Worm (Caenorhabditis elegans) whole organism, L4/young adult: ENCODE data around the gene best-16.

Experiments
- W03F9.2 ChIP-seq: fragments of 150-350 bp; optimal IDR thresholded peaks from 2 replicates; lab custom pipeline; 2014; ENCODE audit warnings: missing biosample characterization, missing genetic modification characterization
- dao-5 ChIP-seq: sonication (generic microtip); optimal IDR thresholded peaks from 2 replicates; lab custom pipeline; 2016; ENCODE audit warnings: missing genotype, missing genetic modification characterization, moderate library complexity, missing compliant biosample characterization
- him-1 ChIP-seq: sonication (generic microtip); optimal IDR thresholded peaks from 2 replicates; lab custom pipeline; 2016; ENCODE audit warnings: missing genotype, missing genetic modification reagents, missing genetic modification characterization, missing compliant biosample characterization

Gene best-16

ce11 chrIV:7195734-7196133 lies at the start of gene best-16:
TSS of gene best-16 (minus strand) at chrIV:7195834.
- TF ChIP-seq dao-5 (tag; lab: Kevin White, UChicago) (no peak), him-1 (no peak), W03F9.2 (tag; lab: Kevin White, UChicago) (no peak)

DNA sequence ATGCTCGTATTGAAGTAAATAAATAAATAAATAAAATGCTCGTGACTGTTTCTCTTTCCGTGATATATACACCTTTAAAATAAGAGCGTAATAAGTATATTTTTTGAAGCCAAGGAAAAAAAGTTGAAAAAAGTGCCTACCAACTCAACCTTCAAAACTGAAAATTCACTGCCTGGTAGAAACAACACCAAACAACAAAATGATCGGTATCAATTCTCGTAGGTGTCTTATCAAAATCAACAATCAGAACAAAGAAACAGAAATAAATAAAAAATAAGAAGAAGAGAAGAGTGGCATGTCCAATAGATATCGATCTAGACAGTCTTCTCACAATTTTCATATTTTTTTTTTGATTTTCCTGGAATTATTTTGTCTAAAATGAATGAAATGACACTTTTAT lies 48.3 kb upstream of the best-16 start, which contains the start of gene afmd-1:
Gene afmd-1 (plus strand): TSS at position 316 of the 400 bp plus-strand sequence.
- TF ChIP-seq W03F9.2 (tag; lab: Kevin White, UChicago): no peak
- TF ChIP-seq him-1: no peak
- no peak for TF ChIP-seq dao-5 (tag; lab: Kevin White, UChicago)

DNA sequence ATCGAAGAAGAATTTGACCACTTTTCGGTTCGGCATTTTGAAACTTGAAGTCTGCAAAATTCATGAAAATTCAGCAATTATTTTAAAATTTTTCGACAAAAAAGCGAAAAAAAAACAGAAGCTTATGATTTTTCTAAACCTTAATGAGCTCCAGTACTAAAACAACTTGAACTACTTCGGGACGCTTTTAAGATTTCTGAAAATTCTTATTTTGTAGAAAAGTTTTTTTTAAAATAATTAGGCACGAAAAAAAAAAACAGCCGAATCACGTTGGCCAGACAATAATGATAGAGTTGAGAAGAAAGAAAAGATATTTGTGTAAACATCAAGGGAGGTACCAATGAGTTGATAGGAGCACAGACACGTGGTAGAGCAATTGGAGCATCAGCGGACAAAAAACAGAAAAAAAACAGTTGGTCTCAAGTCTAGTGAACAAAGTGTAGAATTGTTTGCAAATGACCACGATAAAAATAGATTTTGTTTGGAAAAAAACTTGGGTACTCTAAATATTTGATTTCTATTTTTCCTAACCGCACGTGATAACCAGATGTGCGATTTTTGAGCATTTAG lies 46.7 kb upstream of the best-16 start, which contains the start of gene gstk-2:
Gene gstk-2 (minus strand): TSS at position 51 of the 570 bp plus-strand sequence.
- no peak for TF ChIP-seq W03F9.2 (tag; lab: Kevin White, UChicago)
- no peak for TF ChIP-seq dao-5 (tag; lab: Kevin White, UChicago)
- TF ChIP-seq him-1: no peak

DNA sequence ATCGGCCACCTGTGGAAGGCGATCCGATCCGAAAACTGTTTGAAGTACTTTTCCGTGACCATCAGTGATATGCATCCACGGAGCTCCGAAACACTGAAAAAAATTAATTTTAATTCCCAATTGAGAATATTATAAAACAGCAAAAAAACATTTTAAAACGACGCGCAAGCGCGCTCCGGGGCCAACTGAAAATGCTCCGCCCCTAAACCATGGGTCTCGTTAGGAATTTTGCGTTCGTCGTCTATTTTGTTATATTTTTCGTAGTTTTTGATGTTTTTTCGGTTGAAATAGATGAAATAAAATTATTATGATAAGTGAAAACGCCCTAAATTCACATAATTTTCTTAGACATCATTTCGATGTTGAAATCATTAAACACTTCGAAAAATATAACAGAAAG lies 44.9 kb upstream of the best-16 start:
- TF ChIP-seq W03F9.2 (tag; lab: Kevin White, UChicago) (no peak), dao-5 (tag; lab: Kevin White, UChicago) (no peak), him-1 (no peak)

- TF ChIP-seq dao-5 (tag; lab: Kevin White, UChicago): no peak
- no peak for TF ChIP-seq him-1
- no peak for TF ChIP-seq W03F9.2 (tag; lab: Kevin White, UChicago)
Measured at ce11 chrIV:7237668-7238214, 42.1 kb upstream of the best-16 start, which contains the start of gene elo-3. TSS of gene elo-3 (plus strand) at chrIV:7237718.

ce11 chrIV:7236248-7236772 lies 40.7 kb upstream of the best-16 start:
- TF ChIP-seq dao-5 (tag; lab: Kevin White, UChicago): no peak
- no peak for TF ChIP-seq W03F9.2 (tag; lab: Kevin White, UChicago)
- TF ChIP-seq him-1: no peak

- no peak for TF ChIP-seq him-1
- no peak for TF ChIP-seq W03F9.2 (tag; lab: Kevin White, UChicago)
- TF ChIP-seq dao-5 (tag; lab: Kevin White, UChicago): no peak
Measured at ce11 chrIV:7235382-7235917, 39.8 kb upstream of the best-16 start.

ce11 chrIV:7234623-7235022 lies 39.0 kb upstream of the best-16 start:
- TF ChIP-seq him-1: no peak
- no peak for TF ChIP-seq dao-5 (tag; lab: Kevin White, UChicago)
- no peak for TF ChIP-seq W03F9.2 (tag; lab: Kevin White, UChicago)

ce11 chrIV:7233566-7234014 lies 38.0 kb upstream of the best-16 start:
- TF ChIP-seq dao-5 (tag; lab: Kevin White, UChicago): no peak
- no peak for TF ChIP-seq W03F9.2 (tag; lab: Kevin White, UChicago)
- TF ChIP-seq him-1: no peak

ce11 chrIV:7230935-7231334 lies 35.3 kb upstream of the best-16 start, which contains the start of gene D2024.4:
TSS of gene D2024.4 (plus strand) at chrIV:7231235.
- TF ChIP-seq him-1 (no peak), W03F9.2 (tag; lab: Kevin White, UChicago) (no peak), dao-5 (tag; lab: Kevin White, UChicago) (no peak)

ce11 chrIV:7230198-7230597 lies 34.6 kb upstream of the best-16 start, which contains the start of gene cap-1:
TSS of gene cap-1 (minus strand) at chrIV:7230223.
- TF ChIP-seq him-1 (no peak), W03F9.2 (tag; lab: Kevin White, UChicago) (peak; percentile 91)

- no peak for TF ChIP-seq dao-5 (tag; lab: Kevin White, UChicago)
- no peak for TF ChIP-seq W03F9.2 (tag; lab: Kevin White, UChicago)
- no peak for TF ChIP-seq him-1
Measured at ce11 chrIV:7228208-7228607, 32.6 kb upstream of the best-16 start, which contains the start of gene D2024.5. TSS of gene D2024.5 (minus strand) at chrIV:7228308.

DNA sequence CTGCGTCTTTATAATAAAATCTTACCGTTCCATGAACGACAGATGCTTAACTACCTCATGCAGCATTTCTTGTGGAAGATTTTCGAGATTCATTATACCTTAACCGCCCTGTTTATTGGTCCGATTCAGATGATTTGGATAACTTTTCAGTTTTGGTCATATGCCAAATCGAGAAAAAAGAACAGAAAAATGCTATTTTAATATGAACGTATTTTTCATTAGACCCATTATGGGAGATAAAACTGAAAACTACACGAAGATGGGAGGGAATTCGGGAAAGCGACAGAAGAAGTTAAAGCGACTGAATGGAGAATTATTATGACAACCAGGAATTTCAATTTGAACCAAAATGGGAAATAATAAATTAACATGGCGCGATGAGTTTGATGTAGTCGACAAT lies 31.4 kb upstream of the best-16 start, which contains the start of gene R13A1.10:
Gene R13A1.10 (minus strand): TSS at position 101 of the 400 bp plus-strand sequence.
- TF ChIP-seq him-1 (no peak), W03F9.2 (tag; lab: Kevin White, UChicago) (no peak), dao-5 (tag; lab: Kevin White, UChicago) (no peak)

DNA sequence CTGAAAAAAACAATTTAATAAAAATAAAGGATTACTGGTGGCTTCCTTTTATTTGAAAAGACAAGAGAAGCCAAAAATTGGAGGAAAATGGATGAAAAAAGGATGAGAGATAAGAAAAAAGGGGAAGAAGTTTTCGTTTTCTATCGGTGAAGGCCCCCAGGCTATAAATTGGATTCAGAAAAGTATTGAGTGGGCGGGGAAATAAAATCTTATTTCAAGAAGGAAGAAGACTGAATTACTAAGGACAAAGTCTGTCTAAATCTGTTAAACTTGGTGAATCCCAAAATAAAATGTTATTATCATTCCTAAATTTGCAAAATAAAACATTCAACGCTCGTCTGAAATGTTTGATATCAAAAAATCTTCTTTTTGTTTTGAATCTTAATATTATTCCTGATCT lies 26.5 kb upstream of the best-16 start:
- TF ChIP-seq W03F9.2 (tag; lab: Kevin White, UChicago): no peak
- TF ChIP-seq him-1: no peak
- no peak for TF ChIP-seq dao-5 (tag; lab: Kevin White, UChicago)
